Worm (Caenorhabditis elegans) whole organism, early embryonic: ENCODE results near the gene Y55F3AM.9.

Source experiments
- B0310.2 ChIP-seq: sonication (generic microtip); optimal IDR thresholded peaks from 2 replicates; lab custom pipeline; 2016; ENCODE audit warnings: mild to moderate bottlenecking, missing genetic modification characterization, missing compliant biosample characterization
- F13C5.2 ChIP-seq: sonication (generic microtip); optimal IDR thresholded peaks from 2 replicates; lab custom pipeline; 2017; ENCODE audit warnings: mild to moderate bottlenecking, missing genetic modification characterization, inconsistent platforms, missing compliant biosample characterization
- aly-1 ChIP-seq: sonication (generic microtip); optimal IDR thresholded peaks from 2 replicates; lab custom pipeline; 2016; ENCODE audit warnings: missing genetic modification characterization, missing compliant biosample characterization
- ama-1 ChIP-seq: fragments of 150-350 bp; optimal IDR thresholded peaks from 2 replicates; lab custom pipeline; 2014
- ceh-36 ChIP-seq: sonication (generic microtip); optimal IDR thresholded peaks from 2 replicates; lab custom pipeline; 2016; ENCODE audit warnings: missing genetic modification characterization, inconsistent platforms, missing compliant biosample characterization
- flt-1 ChIP-seq: fragments of 200-800 bp; sonication (Bioruptor generic); IDR thresholded peaks from 2 replicates; pipeline ENCODE4 v1.3.6; 2022; ENCODE audit warnings: missing genetic modification characterization, missing compliant biosample characterization
- hmbx-1 ChIP-seq: sonication (generic microtip); optimal IDR thresholded peaks from 2 replicates; lab custom pipeline; 2016; ENCODE audit warnings: mild to moderate bottlenecking, missing genetic modification characterization, missing compliant biosample characterization
- hmg-4 ChIP-seq: fragments of 200-800 bp; sonication (Bioruptor generic); optimal IDR thresholded peaks from 2 replicates; lab custom pipeline; 2018; ENCODE audit warnings: mild to moderate bottlenecking, missing genetic modification characterization, missing compliant biosample characterization
- hnd-1 ChIP-seq: sonication (generic microtip); optimal IDR thresholded peaks from 2 replicates; lab custom pipeline; 2016; ENCODE audit warnings: missing genetic modification characterization, missing compliant biosample characterization
- pes-1 ChIP-seq: fragments of 200-800 bp; sonication (Bioruptor generic); IDR thresholded peaks from 2 replicates; pipeline ENCODE4 v1.3.6; 2022; ENCODE audit warnings: missing genetic modification reagents, missing genetic modification characterization, missing compliant biosample characterization
- sea-1 ChIP-seq: fragments of 200-800 bp; sonication (Bioruptor generic); conservative IDR thresholded peaks from 2 replicates; pipeline ENCODE4 v1.3.6; 2022; ENCODE audit warnings: missing genetic modification characterization, missing compliant biosample characterization
- tbx-11 ChIP-seq: fragments of 200-800 bp; sonication (Bioruptor generic); IDR thresholded peaks from 2 replicates; pipeline ENCODE4 v1.3.6; 2022; ENCODE audit warnings: missing genetic modification characterization, missing compliant biosample characterization
- tbx-37 ChIP-seq: fragments of 200-800 bp; sonication (Bioruptor generic); conservative IDR thresholded peaks from 2 replicates; pipeline ENCODE4 v1.3.6; 2022; ENCODE audit warnings: missing genetic modification reagents, missing genetic modification characterization, missing compliant biosample characterization
- tra-4 ChIP-seq: sonication (generic microtip); optimal IDR thresholded peaks from 2 replicates; lab custom pipeline; 2017; ENCODE audit warnings: missing genetic modification characterization, missing compliant biosample characterization

ce11 chrIV:991647-992400 lies 17.7 kb downstream of the Y55F3AM.9 start, which contains the start of gene lep-2:
- TF ChIP-seq ama-1 (lab: Kevin White, UChicago) (no peak), pes-1 (GFP tag; lab: Robert Waterston, UW) (no peak), aly-1 (tag; lab: Kevin White, UChicago) (no peak), F13C5.2 (tag; lab: Kevin White, UChicago) (no peak), flt-1 (no peak), hmbx-1 (tag; lab: Kevin White, UChicago) (no peak), sea-1 (GFP tag; lab: Robert Waterston, UW) (no peak), tra-4 (tag; lab: Kevin White, UChicago) (no peak), hmg-4 (GFP tag; lab: Kevin White, UChicago) (no peak), hnd-1 (no peak), B0310.2 (tag; lab: Kevin White, UChicago) (no peak), tbx-11 (GFP tag; lab: Robert Waterston, UW) (no peak), tbx-37 (GFP tag; lab: Robert Waterston, UW) (no peak), ceh-36 (no peak)
